Worm (Caenorhabditis elegans) whole organism, L3 larva: ENCODE results near the gene del-2.

Experiments
- R02D3.7 ChIP-seq: fragments of 150-350 bp; optimal IDR thresholded peaks from 2 replicates; lab custom pipeline; 2014; ENCODE audit warnings: missing biosample characterization, missing genetic modification characterization
- aly-2 ChIP-seq: fragments of 150-350 bp; optimal IDR thresholded peaks from 2 replicates; lab custom pipeline; 2014; ENCODE audit warnings: missing biosample characterization, missing genetic modification characterization
- ama-1 ChIP-seq: fragments of 150-350 bp; optimal IDR thresholded peaks from 2 replicates; lab custom pipeline; 2018
- ceh-9 ChIP-seq: sonication (generic microtip); optimal IDR thresholded peaks from 2 replicates; lab custom pipeline; 2018; ENCODE audit warnings: missing biosample characterization, missing genetic modification characterization
- daf-12 ChIP-seq: fragments of 150-350 bp; optimal IDR thresholded peaks from 2 replicates; lab custom pipeline; 2014; ENCODE audit warnings: missing biosample characterization, missing genetic modification reagents, missing genetic modification characterization
- egl-27 ChIP-seq: sonication (generic microtip); optimal IDR thresholded peaks from 4 replicates; lab custom pipeline; 2017; ENCODE audit warnings: missing biosample characterization, missing genetic modification reagents, missing genetic modification characterization
- egl-5 ChIP-seq: fragments of 150-350 bp; optimal IDR thresholded peaks from 2 replicates; lab custom pipeline; 2017; ENCODE audit warnings: missing biosample characterization, missing genetic modification reagents, missing genetic modification characterization, inconsistent platforms
- eor-1 ChIP-seq, 2 experiments: fragments of 150-350 bp; optimal IDR thresholded peaks; 2 replicates each; lab custom pipeline; 2014 to 2018; ENCODE audit warnings: missing biosample characterization in 2 of 2, missing genetic modification characterization in 2 of 2
- hmg-11 ChIP-seq: sonication (generic microtip); optimal IDR thresholded peaks from 2 replicates; lab custom pipeline; 2016; ENCODE audit warnings: missing genetic modification characterization, missing compliant biosample characterization
- lin-15B ChIP-seq: fragments of 150-350 bp; optimal IDR thresholded peaks from 2 replicates; lab custom pipeline; 2014; ENCODE audit warnings: missing biosample characterization, missing genetic modification characterization
- mdl-1 ChIP-seq: fragments of 150-350 bp; optimal IDR thresholded peaks from 2 replicates; lab custom pipeline; 2014; ENCODE audit warnings: missing biosample characterization, missing genetic modification characterization
- mml-1 ChIP-seq: fragments of 150-350 bp; sonication (generic microtip); optimal IDR thresholded peaks from 3 replicates; lab custom pipeline; 2014; ENCODE audit warnings: missing biosample characterization, missing genetic modification characterization
- nfya-1 ChIP-seq: sonication (generic microtip); optimal IDR thresholded peaks from 2 replicates; lab custom pipeline; 2017; ENCODE audit warnings: missing genetic modification characterization, mild to moderate bottlenecking, missing compliant biosample characterization, antibody characterized with exemption, moderate library complexity; ENCODE audit not compliant: insufficient read depth
- nhr-11 ChIP-seq: fragments of 150-350 bp; optimal IDR thresholded peaks from 2 replicates; lab custom pipeline; 2014; ENCODE audit warnings: missing biosample characterization, missing genetic modification characterization
- nhr-12 ChIP-seq: fragments of 150-350 bp; optimal IDR thresholded peaks from 2 replicates; lab custom pipeline; 2014; ENCODE audit warnings: missing biosample characterization, missing genetic modification characterization
- nhr-237 ChIP-seq: fragments of 150-350 bp; optimal IDR thresholded peaks from 2 replicates; lab custom pipeline; 2014; ENCODE audit warnings: missing biosample characterization, missing genetic modification characterization
- nhr-67 ChIP-seq: fragments of 150-350 bp; optimal IDR thresholded peaks from 2 replicates; lab custom pipeline; 2014; ENCODE audit warnings: missing biosample characterization, missing genetic modification characterization
- unc-39 ChIP-seq: sonication (generic microtip); optimal IDR thresholded peaks from 4 replicates; lab custom pipeline; 2017; ENCODE audit warnings: missing biosample characterization, missing genetic modification characterization
- unc-62 ChIP-seq: fragments of 150-350 bp; sonication (generic microtip); optimal IDR thresholded peaks from 4 replicates; lab custom pipeline; 2014; ENCODE audit warnings: missing biosample characterization, missing genetic modification reagents, missing genetic modification characterization
- ztf-4 ChIP-seq: fragments of 150-350 bp; optimal IDR thresholded peaks from 2 replicates; lab custom pipeline; 2014; ENCODE audit warnings: missing biosample characterization, missing genetic modification characterization

Gene del-2

DNA sequence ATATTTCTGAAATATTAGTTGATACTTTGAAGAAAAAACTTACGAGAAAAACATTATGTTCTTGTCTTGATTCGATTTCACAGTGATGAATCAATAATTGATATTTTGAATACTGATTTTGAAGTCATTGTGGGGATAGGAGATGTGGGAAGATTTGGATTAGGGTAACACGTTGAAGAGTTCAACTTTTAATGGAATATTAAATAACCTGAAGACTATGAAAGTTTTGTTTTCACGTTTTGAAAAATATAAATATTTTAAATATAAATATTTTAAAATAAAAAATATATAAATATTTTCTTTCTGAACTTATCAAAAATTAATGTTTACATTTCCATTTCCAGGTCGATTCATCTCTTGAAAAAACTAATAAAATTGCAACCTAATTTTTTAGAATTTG is 49.4 kb downstream of the del-2 start, which contains the start of gene pei-1:
pei-1 (minus strand) TSS at position 101 of the 400 bp plus-strand sequence.
- TF ChIP-seq ceh-9 (tag; lab: Kevin White, UChicago) (no peak), nhr-67 (tag; lab: Kevin White, UChicago) (no peak), nhr-11 (no peak), unc-39 (tag; lab: Kevin White, UChicago) (no peak), mml-1 (no peak), eor-1 (tag; optimal IDR thresholded peaks at IDR 0.05; lab: Kevin White, UChicago) (no peak), egl-5 (no peak), R02D3.7 (tag; lab: Kevin White, UChicago) (no peak), lin-15B (tag; lab: Kevin White, UChicago) (no peak), daf-12 (tag; lab: Kevin White, UChicago) (no peak), aly-2 (no peak), ztf-4 (tag; lab: Kevin White, UChicago) (no peak), mdl-1 (no peak)
- TF ChIP-seq, all 47 proteins: peak for 0

DNA sequence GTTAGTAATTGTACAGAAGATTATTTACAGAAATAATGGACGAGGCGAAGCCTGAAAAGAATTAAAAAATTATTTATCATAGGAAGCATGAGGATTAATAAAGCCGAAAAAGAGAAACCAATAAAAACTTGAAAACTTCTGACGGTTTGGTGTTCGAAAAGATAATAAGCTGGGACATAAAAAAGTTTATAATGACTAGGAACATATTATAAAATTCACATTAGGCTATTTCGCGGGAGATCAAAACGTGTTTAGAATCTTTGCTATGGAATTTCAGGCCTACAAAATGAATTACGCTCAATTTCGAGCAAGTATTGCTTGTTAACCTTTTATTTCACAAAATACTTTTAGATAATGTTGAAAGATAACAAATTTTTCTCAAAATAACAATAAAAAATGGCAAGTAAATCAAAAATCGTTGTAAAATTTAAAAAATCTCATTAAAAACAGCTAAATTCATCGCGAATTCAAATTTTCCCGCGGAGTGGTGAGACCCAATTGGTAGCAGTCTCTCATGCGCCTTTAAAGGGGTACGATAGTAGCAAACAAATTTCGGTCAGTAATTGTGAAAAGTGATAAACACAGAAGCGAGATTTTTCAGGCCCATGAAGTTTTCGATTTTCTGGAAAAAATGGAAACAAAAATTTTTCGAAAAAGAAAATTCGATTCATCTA is 52.9 kb downstream of the del-2 start, which contains the start of gene trcs-1:
trcs-1 (minus strand) TSS at position 51 of the 674 bp plus-strand sequence.
- TF ChIP-seq nhr-12 (tag; lab: Kevin White, UChicago) (no peak), egl-27 (tag; lab: Kevin White, UChicago) (no peak), nhr-237 (no peak), unc-62 (GFP tag; lab: Kevin White, UChicago) (no peak), nhr-67 (tag; lab: Kevin White, UChicago) (no peak), R02D3.7 (tag; lab: Kevin White, UChicago) (no peak), nfya-1 (no peak), ama-1 (lab: Kevin White, UChicago) (no peak), mdl-1 (no peak), hmg-11 (no peak)
